Worm (Caenorhabditis elegans): ENCODE data around the gene F49E2.2.

ce11 chrX:9527898-9528297, 38.6 kb upstream of the F49E2.2 start:
- TF ChIP-seq attf-5 (GFP tag; optimal IDR thresholded peaks at IDR 0.05) (no peak), dpl-1 (GFP tag; optimal IDR thresholded peaks at IDR 0.05) (no peak), die-1 (tag; optimal IDR thresholded peaks at IDR 0.05) (no peak), attf-6 (GFP tag; IDR thresholded peaks at IDR 0.05) (no peak), bed-2 (GFP tag; IDR thresholded peaks at IDR 0.05) (no peak), him-1 (tag; optimal IDR thresholded peaks at IDR 0.05) (no peak), chd-7 (tag; optimal IDR thresholded peaks at IDR 0.05) (no peak), nfya-1 (tag; optimal IDR thresholded peaks at IDR 0.05; ENCODE audit: borderline replicate concordance, insufficient read depth) (no peak), snpc-4 (GFP tag; optimal IDR thresholded peaks at IDR 0.05) (no peak), snpc-4 (tag; optimal IDR thresholded peaks at IDR 0.05) (no peak), mcd-1 (GFP tag; IDR thresholded peaks at IDR 0.05) (no peak)
